Fruit fly (Drosophila melanogaster) whole organism: Measurements from ENCODE around the gene CG5895.

Source experiments
- CG8478 ChIP-seq: fragments of >200 bp; optimal IDR thresholded peaks from 2 replicates; lab custom pipeline; 2018; ENCODE audit warnings: inconsistent platforms
- Dll ChIP-seq: fragments of >200 bp; optimal IDR thresholded peaks from 2 replicates; lab custom pipeline; 2017
- EcR ChIP-seq, 2 experiments: fragments of >200 bp; optimal IDR thresholded peaks; 2 replicates each; lab custom pipeline; 2017; ENCODE audit warnings: missing biosample characterization in 2 of 2, missing genetic modification characterization in 2 of 2, missing genetic modification reagents in 2 of 2
- psq ChIP-seq: fragments of >200 bp; optimal IDR thresholded peaks from 2 replicates; lab custom pipeline; 2017
- usp ChIP-seq: fragments of >200 bp; optimal IDR thresholded peaks from 2 replicates; lab custom pipeline; 2017; ENCODE audit warnings: missing biosample characterization, missing genetic modification characterization, mixed read lengths

- TF ChIP-seq psq (lab: Kevin White, UChicago) (no peak), usp (GFP tag; lab: Kevin White, UChicago) (no peak), CG8478 (lab: Kevin White, UChicago) (no peak), Dll (lab: Kevin White, UChicago) (peak; percentile 78), EcR (GFP tag; optimal IDR thresholded peaks at IDR 0.05; lab: Kevin White, UChicago) (peak in 1 of 2 experiments; percentile 69)
Measured at dm6 chr3L:16047105-16047504, 11.8 kb downstream of the CG5895 start.
